Fruit fly (Drosophila melanogaster): ENCODE results near the gene na.

dm6 chrX:14227043-14227442, 39.1 kb upstream of the na start:
- TF ChIP-seq CG9948 (tag; optimal IDR thresholded peaks at IDR 0.05) = no peak
- no peak for TF ChIP-seq Pif1A (GFP tag; optimal IDR thresholded peaks at IDR 0.05)
- TF ChIP-seq EcR (GFP tag; optimal IDR thresholded peaks at IDR 0.05) = no peak
- TF ChIP-seq CG34367 (tag; optimal IDR thresholded peaks at IDR 0.05) = no peak
- no peak for TF ChIP-seq CG8301 (tag; optimal IDR thresholded peaks at IDR 0.05)
- TF ChIP-seq CG13204 (GFP tag; optimal IDR thresholded peaks at IDR 0.05) = no peak
- no peak for TF ChIP-seq fd96Ca (GFP tag; IDR thresholded peaks at IDR 0.05)
- no peak for TF ChIP-seq Snoo (tag; optimal IDR thresholded peaks at IDR 0.05)

Measured in whole organism, pupa.